Fruit fly (Drosophila melanogaster) whole organism, embryonic: ENCODE measurements around the gene Ctr1B.

Source experiments
- CG15479 ChIP-seq: fragments of 200-800 bp; sonication (Bioruptor generic); optimal IDR thresholded peaks from 3 replicates; lab custom pipeline; 2019; ENCODE audit warnings: missing biosample characterization, mild to moderate bottlenecking, missing genetic modification characterization, moderate library complexity
- CG17568 ChIP-seq: fragments of 200-800 bp; sonication (Bioruptor generic); optimal IDR thresholded peaks from 2 replicates; lab custom pipeline; 2018; ENCODE audit warnings: missing biosample characterization, mild to moderate bottlenecking, missing genetic modification characterization, moderate library complexity
- CG18262 ChIP-seq: fragments of 200-800 bp; optimal IDR thresholded peaks from 3 replicates; lab custom pipeline; 2019; ENCODE audit warnings: missing biosample characterization, mild to moderate bottlenecking, missing genetic modification characterization, moderate library complexity
- CG2712 ChIP-seq: fragments of 200-800 bp; optimal IDR thresholded peaks from 3 replicates; lab custom pipeline; 2019; ENCODE audit warnings: missing biosample characterization, mild to moderate bottlenecking, missing genetic modification characterization, moderate library complexity
- CG3995 ChIP-seq: fragments of 200-800 bp; sonication (Bioruptor generic); optimal IDR thresholded peaks from 3 replicates; lab custom pipeline; 2016; ENCODE audit warnings: missing biosample characterization, missing genetic modification characterization
- Deaf1 ChIP-seq: fragments of 200-800 bp; optimal IDR thresholded peaks from 3 replicates; lab custom pipeline; 2019; ENCODE audit warnings: missing biosample characterization, mild to moderate bottlenecking, missing genetic modification characterization, moderate library complexity
- Eip74EF ChIP-seq, 2 experiments: fragments of 200-800 bp in 1 of 2; fragments of >200 bp in 1 of 2; sonication (Bioruptor generic) in 1 of 2; optimal IDR thresholded peaks; 2 replicates each; lab custom pipeline; 2017 to 2019; ENCODE audit warnings: missing biosample characterization in 2 of 2, missing genetic modification characterization in 2 of 2, mild to moderate bottlenecking in 1 of 2, moderate library complexity in 1 of 2
- Opbp ChIP-seq: fragments of 200-800 bp; sonication (Bioruptor generic); IDR thresholded peaks from 3 replicates; pipeline ENCODE4 v1.3.6; 2022; ENCODE audit warnings: missing biosample characterization, missing genetic modification characterization; ENCODE audit not compliant: partially characterized antibody
- gcm ChIP-seq: fragments of 200-800 bp; sonication (Bioruptor generic); optimal IDR thresholded peaks from 2 replicates; lab custom pipeline; 2019; ENCODE audit warnings: missing biosample characterization, mild to moderate bottlenecking, missing genetic modification characterization, moderate library complexity
- gfzf ChIP-seq: fragments of 200-800 bp; sonication (Bioruptor generic); optimal IDR thresholded peaks from 2 replicates; lab custom pipeline; 2016; ENCODE audit warnings: missing biosample characterization, mild to moderate bottlenecking, missing genetic modification characterization, moderate library complexity
- kah ChIP-seq: fragments of 200-800 bp; sonication (Bioruptor generic); optimal IDR thresholded peaks from 2 replicates; lab custom pipeline; 2018; ENCODE audit warnings: missing biosample characterization, mild to moderate bottlenecking, missing genetic modification characterization
- pnt ChIP-seq: fragments of 200-800 bp; sonication (Bioruptor generic); optimal IDR thresholded peaks from 3 replicates; lab custom pipeline; 2016; ENCODE audit warnings: missing biosample characterization, missing genetic modification characterization

DNA sequence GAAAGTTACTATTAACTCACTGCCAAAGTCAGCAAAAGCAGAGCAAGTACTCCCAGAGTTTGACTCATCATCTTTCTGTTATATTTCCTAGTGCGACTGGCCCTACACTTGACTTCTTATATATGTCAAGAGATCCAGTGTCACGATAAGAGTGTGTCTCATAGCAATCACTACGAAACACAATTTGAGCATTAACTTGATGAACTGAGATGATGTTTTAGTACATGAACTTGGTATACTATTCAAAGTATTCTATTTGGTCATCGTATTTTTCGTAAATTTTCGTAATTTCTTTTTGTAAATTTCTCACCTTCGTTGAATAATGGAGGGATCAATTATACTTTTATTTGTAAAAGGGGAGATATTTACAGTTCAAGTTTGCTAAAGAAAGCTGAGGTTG, 26.9 kb upstream of the Ctr1B start, which contains the start of gene CG11672:
- TF ChIP-seq CG17568 (GFP tag; lab: Kevin White, UChicago) = no peak
- no peak for TF ChIP-seq CG3995
- TF ChIP-seq kah = no peak
- no peak for TF ChIP-seq CG2712 (tag; lab: Kevin White, UChicago)
- TF ChIP-seq Opbp (GFP tag; lab: Robert Waterston, UW) = no peak
- no peak for TF ChIP-seq Deaf1 (tag; lab: Kevin White, UChicago)
- TF ChIP-seq pnt (GFP tag; lab: Kevin White, UChicago) = no peak
- no peak for TF ChIP-seq CG15479
- no peak for TF ChIP-seq CG18262
- no peak for TF ChIP-seq gcm (GFP tag; lab: Kevin White, UChicago)
- no peak for TF ChIP-seq gfzf (GFP tag; lab: Kevin White, UChicago)
- no peak for TF ChIP-seq Eip74EF (GFP tag; optimal IDR thresholded peaks at IDR 0.05; lab: Kevin White, UChicago)
